Worm (Caenorhabditis elegans) whole organism, L3 larva: ENCODE results near the gene ZK218.1.

Experiments used
- ceh-82 ChIP-seq: fragments of 150-350 bp; optimal IDR thresholded peaks from 2 replicates; lab custom pipeline; 2014; ENCODE audit warnings: missing biosample characterization, missing genetic modification characterization
- daf-12 ChIP-seq: fragments of 150-350 bp; optimal IDR thresholded peaks from 2 replicates; lab custom pipeline; 2014; ENCODE audit warnings: missing biosample characterization, missing genetic modification reagents, missing genetic modification characterization
- elt-3 ChIP-seq, 3 experiments: fragments of 150-350 bp in 1 of 3; sonication (generic microtip) in 2 of 3; optimal IDR thresholded peaks; 2 replicates in 2 of 3; 4 replicates in 1 of 3; lab custom pipeline; 2014 to 2017; ENCODE audit warnings: missing biosample characterization in 3 of 3, missing genetic modification characterization in 3 of 3
- nhr-12 ChIP-seq: fragments of 150-350 bp; optimal IDR thresholded peaks from 2 replicates; lab custom pipeline; 2014; ENCODE audit warnings: missing biosample characterization, missing genetic modification characterization
- pha-4 ChIP-seq: fragments of 150-350 bp; optimal IDR thresholded peaks from 2 replicates; lab custom pipeline; 2014; ENCODE audit warnings: missing biosample characterization, missing genetic modification reagents, missing genetic modification characterization
- snpc-4 ChIP-seq: fragments of 150-350 bp; optimal IDR thresholded peaks from 2 replicates; lab custom pipeline; 2014; ENCODE audit warnings: missing biosample characterization, missing genetic modification characterization
- zag-1 ChIP-seq: fragments of 150-350 bp; optimal IDR thresholded peaks from 2 replicates; lab custom pipeline; 2014; ENCODE audit warnings: missing biosample characterization, missing genetic modification characterization
- ztf-4 ChIP-seq: fragments of 150-350 bp; optimal IDR thresholded peaks from 2 replicates; lab custom pipeline; 2014; ENCODE audit warnings: missing biosample characterization, missing genetic modification characterization

ce11 chrV:17092262-17092661, at the start of gene ZK218.1:
- no peak for TF ChIP-seq pha-4 (tag; lab: Kevin White, UChicago)
- TF ChIP-seq ceh-82 (tag; lab: Kevin White, UChicago): no peak
- TF ChIP-seq snpc-4: no peak
- TF ChIP-seq ztf-4 (tag; lab: Kevin White, UChicago): no peak
- no peak for TF ChIP-seq daf-12 (tag; lab: Kevin White, UChicago)
- no peak for TF ChIP-seq elt-3 (tag; optimal IDR thresholded peaks at IDR 0.05; lab: Kevin White, UChicago)
- TF ChIP-seq nhr-12 (tag; lab: Kevin White, UChicago): no peak
- no peak for TF ChIP-seq zag-1 (tag; lab: Kevin White, UChicago)
